Fruit fly (Drosophila melanogaster) whole organism, prepupa: ENCODE results near the gene RhoGAP15B.
A peak's percentile ranks its signal among the peaks of the same experiment; 100 is the strongest.

Experiments used
- CG11294 ChIP-seq: fragments of 200-800 bp; sonication (Bioruptor generic); IDR thresholded peaks from 2 replicates; pipeline ENCODE4 v1.3.6; 2022; ENCODE audit warnings: missing biosample characterization, missing genetic modification characterization
- CG11762 ChIP-seq: fragments of 200-800 bp; sonication (Bioruptor generic); optimal IDR thresholded peaks from 3 replicates; lab custom pipeline; 2016; ENCODE audit warnings: missing biosample characterization, missing genetic modification characterization; ENCODE audit not compliant: insufficient read depth
- CG16779 ChIP-seq: fragments of 200-800 bp; sonication (Bioruptor generic); optimal IDR thresholded peaks from 3 replicates; lab custom pipeline; 2017; ENCODE audit warnings: missing biosample characterization, mild to moderate bottlenecking, missing genetic modification characterization
- CG31627 ChIP-seq: fragments of 200-800 bp; sonication (Bioruptor generic); optimal IDR thresholded peaks from 3 replicates; lab custom pipeline; 2016; ENCODE audit warnings: missing biosample characterization, missing genetic modification characterization
- CG3919 ChIP-seq: fragments of 200-800 bp; sonication (Bioruptor generic); optimal IDR thresholded peaks from 3 replicates; lab custom pipeline; 2016; ENCODE audit warnings: missing biosample characterization, missing genetic modification characterization
- CG4318 ChIP-seq: fragments of 200-800 bp; sonication (Bioruptor generic); optimal IDR thresholded peaks from 3 replicates; lab custom pipeline; 2017; ENCODE audit warnings: missing biosample characterization, mild to moderate bottlenecking, missing genetic modification characterization
- CG6808 ChIP-seq: fragments of 200-800 bp; sonication (Bioruptor generic); optimal IDR thresholded peaks from 3 replicates; lab custom pipeline; 2017; ENCODE audit warnings: missing biosample characterization, missing genetic modification characterization, mild to moderate bottlenecking, moderate library complexity, missing genetic modification reagents
- CG6854 ChIP-seq: fragments of 200-800 bp; sonication (Bioruptor generic); optimal IDR thresholded peaks from 2 replicates; lab custom pipeline; 2017; ENCODE audit warnings: missing biosample characterization, mild to moderate bottlenecking, missing genetic modification characterization
- CG8119 ChIP-seq: fragments of 200-800 bp; sonication (Bioruptor generic); IDR thresholded peaks from 3 replicates; pipeline ENCODE4 v1.3.6; 2022; ENCODE audit warnings: missing biosample characterization, missing genetic modification characterization
- CG8319 ChIP-seq: fragments of 200-800 bp; sonication (Bioruptor generic); optimal IDR thresholded peaks from 3 replicates; lab custom pipeline; 2016; ENCODE audit warnings: missing biosample characterization, missing genetic modification characterization
- CG9139 ChIP-seq: fragments of 200-800 bp; sonication (Bioruptor generic); optimal IDR thresholded peaks from 3 replicates; lab custom pipeline; 2017; ENCODE audit warnings: missing biosample characterization, mild to moderate bottlenecking, missing genetic modification characterization
- Eip78C ChIP-seq: fragments of 200-800 bp; sonication (Bioruptor generic); peaks from one replicate; lab custom pipeline; 2016; ENCODE audit warnings: missing biosample characterization, missing genetic modification characterization
- Ets21C ChIP-seq: fragments of 200-800 bp; sonication (Bioruptor generic); optimal IDR thresholded peaks from 3 replicates; lab custom pipeline; 2016; ENCODE audit warnings: missing biosample characterization, missing genetic modification characterization
- Ets96B ChIP-seq: fragments of 200-800 bp; optimal IDR thresholded peaks from 2 replicates; lab custom pipeline; 2019; ENCODE audit warnings: missing biosample characterization, mild to moderate bottlenecking, missing genetic modification characterization, moderate library complexity
- Hr38 ChIP-seq: sonication (Bioruptor generic); optimal IDR thresholded peaks from 2 replicates; lab custom pipeline; 2016; ENCODE audit warnings: missing biosample characterization, missing genetic modification characterization
- Hr39 ChIP-seq: fragments of 200-800 bp; sonication (Bioruptor generic); optimal IDR thresholded peaks from 2 replicates; lab custom pipeline; 2016; ENCODE audit warnings: missing biosample characterization, missing genetic modification characterization
- Met ChIP-seq: fragments of 200-800 bp; sonication (Bioruptor generic); optimal IDR thresholded peaks from 3 replicates; lab custom pipeline; 2016; ENCODE audit warnings: missing biosample characterization, missing genetic modification characterization
- OdsH ChIP-seq: fragments of 200-800 bp; sonication (Bioruptor generic); optimal IDR thresholded peaks from 3 replicates; lab custom pipeline; 2016; ENCODE audit warnings: missing biosample characterization, missing genetic modification characterization
- Sox102F ChIP-seq: fragments of 200-800 bp; sonication (Bioruptor generic); optimal IDR thresholded peaks from 2 replicates; lab custom pipeline; 2016; ENCODE audit warnings: missing biosample characterization, mild to moderate bottlenecking, missing genetic modification characterization
- Sox14 ChIP-seq: fragments of 200-800 bp; sonication (Bioruptor generic); optimal IDR thresholded peaks from 3 replicates; lab custom pipeline; 2016; ENCODE audit warnings: missing biosample characterization, missing genetic modification characterization
- Sox15 ChIP-seq: fragments of 200-800 bp; sonication (Bioruptor generic); optimal IDR thresholded peaks from 3 replicates; lab custom pipeline; 2016; ENCODE audit warnings: missing biosample characterization, missing genetic modification characterization
- achi ChIP-seq: fragments of 200-800 bp; sonication (Bioruptor generic); optimal IDR thresholded peaks from 3 replicates; lab custom pipeline; 2016; ENCODE audit warnings: missing biosample characterization, missing genetic modification characterization
- acj6 ChIP-seq: fragments of 200-800 bp; sonication (Bioruptor generic); optimal IDR thresholded peaks from 3 replicates; lab custom pipeline; 2016; ENCODE audit warnings: missing biosample characterization, missing genetic modification characterization
- dac ChIP-seq: fragments of 200-800 bp; sonication (Bioruptor generic); optimal IDR thresholded peaks from 2 replicates; lab custom pipeline; 2017; ENCODE audit warnings: missing biosample characterization, mild to moderate bottlenecking, missing genetic modification characterization
- eg ChIP-seq: fragments of 200-800 bp; sonication (Bioruptor generic); IDR thresholded peaks from 3 replicates; pipeline ENCODE4 v1.3.6; 2022; ENCODE audit warnings: missing biosample characterization, missing genetic modification characterization
- esn ChIP-seq: fragments of 200-800 bp; sonication (Bioruptor generic); optimal IDR thresholded peaks from 2 replicates; lab custom pipeline; 2016; ENCODE audit warnings: missing biosample characterization, mild to moderate bottlenecking, missing genetic modification characterization, moderate library complexity
- fkh ChIP-seq: fragments of 200-800 bp; sonication (Bioruptor generic); optimal IDR thresholded peaks from 3 replicates; lab custom pipeline; 2017; ENCODE audit warnings: missing biosample characterization, mild to moderate bottlenecking, missing genetic modification characterization, moderate library complexity
- net ChIP-seq: fragments of 200-800 bp; sonication (Bioruptor generic); optimal IDR thresholded peaks from 3 replicates; lab custom pipeline; 2016; ENCODE audit warnings: missing biosample characterization, missing genetic modification characterization
- pdm3 ChIP-seq: fragments of 200-800 bp; sonication (Bioruptor generic); optimal IDR thresholded peaks from 3 replicates; lab custom pipeline; 2016; ENCODE audit warnings: missing biosample characterization, missing genetic modification characterization
- salr ChIP-seq, 2 experiments: fragments of 200-800 bp; sonication (Bioruptor generic); optimal IDR thresholded peaks; 3 replicates each; lab custom pipeline; 2016 to 2018; ENCODE audit warnings: missing biosample characterization in 2 of 2, missing genetic modification characterization in 2 of 2, mild to moderate bottlenecking in 1 of 2
- topi ChIP-seq: fragments of 200-800 bp; sonication (Bioruptor generic); optimal IDR thresholded peaks from 3 replicates; lab custom pipeline; 2016; ENCODE audit warnings: missing biosample characterization, missing genetic modification characterization

RhoGAP15B gene

DNA sequence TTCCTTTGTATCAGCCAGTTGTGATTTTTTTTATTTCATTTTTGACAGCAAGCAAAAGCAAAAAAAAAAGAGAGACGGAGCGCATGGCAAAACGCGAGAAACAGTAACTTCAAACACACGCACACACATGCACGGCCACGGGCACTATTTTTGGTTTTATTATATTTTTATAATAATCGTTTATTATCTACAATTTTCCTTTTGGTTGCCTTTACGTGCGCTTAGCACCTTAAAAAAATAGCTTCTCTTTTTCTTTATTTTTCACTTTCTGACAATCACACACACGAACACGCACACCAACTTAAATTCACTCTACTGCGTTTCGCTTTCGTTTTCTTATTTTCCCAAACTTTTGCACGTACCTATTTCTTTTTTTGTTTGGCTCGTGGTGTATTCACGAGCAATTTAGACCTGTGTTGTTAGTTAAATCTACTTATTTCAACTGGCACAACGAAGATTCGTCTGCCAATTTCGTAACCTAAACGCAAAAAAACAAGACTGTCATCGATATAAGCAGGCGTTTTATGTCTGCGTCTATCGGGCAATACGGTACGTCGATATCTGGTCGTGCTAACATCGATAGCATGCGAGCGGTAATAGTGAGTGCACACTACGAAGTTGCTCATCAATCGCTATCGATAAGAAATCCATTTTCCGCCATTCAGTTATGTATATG, 25.2 kb downstream of the RhoGAP15B start, which contains the start of gene Ubr1 (continued):
- TF ChIP-seq Met (GFP tag; lab: Kevin White, UChicago) (no peak), CG31627 (GFP tag; lab: Kevin White, UChicago) (no peak), Hr38 (GFP tag; lab: Kevin White, UChicago) (no peak), Sox14 (GFP tag; lab: Kevin White, UChicago) (peak; percentile 28), esn (GFP tag; lab: Kevin White, UChicago) (peak; percentile 4), topi (GFP tag; lab: Kevin White, UChicago) (peak; percentile 18), net (GFP tag; lab: Kevin White, UChicago) (peak; percentile 65), fkh (GFP tag; lab: Kevin White, UChicago) (no peak), achi (GFP tag; lab: Kevin White, UChicago) (no peak), CG11294 (GFP tag; lab: Robert Waterston, UW) (peak; percentile 20; the same call in 1 of the 2 replicates), CG4318 (GFP tag; lab: Kevin White, UChicago) (no peak), Sox102F (GFP tag; lab: Kevin White, UChicago) (peak; percentile 14), Eip78C (GFP tag; lab: Kevin White, UChicago) (peak; percentile 72), OdsH (no peak), CG11762 (GFP tag; lab: Kevin White, UChicago) (peak; percentile 49), CG6808 (peak; percentile 92), Ets21C (GFP tag; lab: Kevin White, UChicago) (no peak), CG6854 (GFP tag; lab: Kevin White, UChicago) (peak; percentile 71), eg (GFP tag; lab: Robert Waterston, UW) (peak; percentile 93), Ets96B (peak; percentile 29)
- TF ChIP-seq, all 60 proteins: peak for 39

DNA sequence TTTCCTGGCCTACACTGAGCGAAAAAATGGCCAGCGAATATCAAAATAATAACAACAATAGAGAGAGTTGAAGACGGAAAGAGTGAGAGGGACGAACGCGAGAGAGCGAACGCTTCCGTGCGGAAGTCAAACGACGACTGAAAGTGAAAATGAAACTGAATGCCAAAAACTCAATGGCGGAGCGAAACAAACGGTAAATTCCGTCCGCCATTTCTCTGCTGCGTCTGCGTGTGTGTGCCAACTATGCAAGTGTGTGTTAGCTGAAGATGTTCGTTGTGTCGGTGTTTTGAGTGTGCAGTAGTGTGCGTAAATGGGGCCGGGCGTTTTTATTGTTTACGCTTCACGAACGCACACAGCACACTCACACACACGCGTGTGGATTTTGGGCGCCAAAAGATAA, 43.8 kb downstream of the RhoGAP15B start:
- TF ChIP-seq net (GFP tag; lab: Kevin White, UChicago) (no peak), Hr38 (GFP tag; lab: Kevin White, UChicago) (no peak), CG8119 (GFP tag; lab: Robert Waterston, UW) (no peak), Sox15 (GFP tag; lab: Kevin White, UChicago) (no peak), CG3919 (GFP tag; lab: Kevin White, UChicago) (no peak), dac (GFP tag; lab: Kevin White, UChicago) (no peak), CG4318 (GFP tag; lab: Kevin White, UChicago) (no peak), Ets21C (GFP tag; lab: Kevin White, UChicago) (no peak), Ets96B (no peak), eg (GFP tag; lab: Robert Waterston, UW) (no peak), CG9139 (GFP tag; lab: Kevin White, UChicago) (no peak), CG6808 (no peak), CG16779 (tag; lab: Kevin White, UChicago) (no peak), Hr39 (no peak), CG31627 (GFP tag; lab: Kevin White, UChicago) (no peak), CG8319 (no peak), salr (GFP tag; optimal IDR thresholded peaks at IDR 0.05; lab: Kevin White, UChicago) (no peak), acj6 (GFP tag; lab: Kevin White, UChicago) (no peak), CG11762 (GFP tag; lab: Kevin White, UChicago) (no peak), pdm3 (GFP tag; lab: Kevin White, UChicago) (no peak)
